Fruit fly (Drosophila melanogaster) whole organism, embryonic: ENCODE results near the gene SdicC.

ENCODE experiments used
- Abd-B ChIP-seq: fragments of 200-800 bp; sonication (Bioruptor generic); optimal IDR thresholded peaks from 2 replicates; lab custom pipeline; 2018; ENCODE audit warnings: missing biosample characterization, mild to moderate bottlenecking, missing genetic modification characterization, moderate library complexity
- Aef1 ChIP-seq: fragments of 200-800 bp; sonication (Bioruptor generic); IDR thresholded peaks from 3 replicates; pipeline ENCODE4 v1.3.6; 2022; ENCODE audit warnings: missing biosample characterization, missing genetic modification characterization
- BEAF-32 ChIP-seq: fragments of 200-800 bp; sonication (Bioruptor generic); optimal IDR thresholded peaks from 3 replicates; lab custom pipeline; 2017; ENCODE audit warnings: missing biosample characterization, missing genetic modification characterization, mild to moderate bottlenecking, moderate library complexity, missing genetic modification reagents
- CG10979 ChIP-seq: fragments of 200-800 bp; sonication (Bioruptor generic); optimal IDR thresholded peaks from 2 replicates; lab custom pipeline; 2018; ENCODE audit warnings: missing biosample characterization, mild to moderate bottlenecking, missing genetic modification characterization, moderate library complexity
- CG11696 ChIP-seq: fragments of 200-800 bp; sonication (Bioruptor generic); IDR thresholded peaks from 2 replicates; pipeline ENCODE4 v1.3.6; 2022; ENCODE audit warnings: missing biosample characterization, missing genetic modification characterization
- CG12391 ChIP-seq: fragments of 200-800 bp; sonication (Bioruptor generic); optimal IDR thresholded peaks from 3 replicates; lab custom pipeline; 2018; ENCODE audit warnings: missing biosample characterization, mild to moderate bottlenecking, missing genetic modification characterization, moderate library complexity
- CG13287 ChIP-seq: fragments of 200-800 bp; sonication (Bioruptor generic); IDR thresholded peaks from 2 replicates; pipeline ENCODE4 v1.3.6; 2022; ENCODE audit warnings: missing biosample characterization, missing genetic modification characterization; ENCODE audit not compliant: partially characterized antibody
- CG14014 ChIP-seq: fragments of 200-800 bp; sonication (Bioruptor generic); IDR thresholded peaks from 2 replicates; pipeline ENCODE4 v1.3.6; 2022; ENCODE audit warnings: missing biosample characterization, missing genetic modification characterization
- CG1603 ChIP-seq: fragments of 200-800 bp; sonication (Bioruptor generic); optimal IDR thresholded peaks from 2 replicates; lab custom pipeline; 2019; ENCODE audit warnings: missing biosample characterization, mild to moderate bottlenecking, missing genetic modification characterization, moderate library complexity
- CG17568 ChIP-seq: fragments of 200-800 bp; sonication (Bioruptor generic); optimal IDR thresholded peaks from 2 replicates; lab custom pipeline; 2018; ENCODE audit warnings: missing biosample characterization, mild to moderate bottlenecking, missing genetic modification characterization, moderate library complexity
- CG2116 ChIP-seq: fragments of 200-800 bp; sonication (Bioruptor generic); optimal IDR thresholded peaks from 3 replicates; lab custom pipeline; 2018; ENCODE audit warnings: missing biosample characterization, mild to moderate bottlenecking, missing genetic modification characterization
- CG30431 ChIP-seq: fragments of 200-800 bp; sonication (Bioruptor generic); optimal IDR thresholded peaks from 2 replicates; lab custom pipeline; 2017; ENCODE audit warnings: missing biosample characterization, missing genetic modification characterization
- CG4328 ChIP-seq: fragments of 200-800 bp; sonication (Bioruptor generic); optimal IDR thresholded peaks from 3 replicates; lab custom pipeline; 2017; ENCODE audit warnings: missing biosample characterization, missing genetic modification reagents, missing genetic modification characterization
- CG6683 ChIP-seq: fragments of 200-800 bp; sonication (Bioruptor generic); optimal IDR thresholded peaks from 2 replicates; lab custom pipeline; 2017; ENCODE audit warnings: missing biosample characterization, mild to moderate bottlenecking, missing genetic modification characterization, missing genetic modification reagents
- CrebB ChIP-seq: fragments of 200-800 bp; sonication (Bioruptor generic); optimal IDR thresholded peaks from 3 replicates; lab custom pipeline; 2018; ENCODE audit warnings: missing biosample characterization, mild to moderate bottlenecking, missing genetic modification characterization
- Dp ChIP-seq: fragments of 200-800 bp; sonication (Bioruptor generic); optimal IDR thresholded peaks from 2 replicates; lab custom pipeline; 2018; ENCODE audit warnings: missing biosample characterization, mild to moderate bottlenecking, missing genetic modification characterization, moderate library complexity
- Dref ChIP-seq: fragments of 200-800 bp; sonication (Bioruptor generic); IDR thresholded peaks from 2 replicates; pipeline ENCODE4 v1.3.6; 2022; ENCODE audit warnings: missing biosample characterization, missing genetic modification characterization
- Drgx ChIP-seq: fragments of 200-800 bp; sonication (Bioruptor generic); IDR thresholded peaks from 2 replicates; pipeline ENCODE4 v1.3.6; 2022; ENCODE audit warnings: missing biosample characterization, missing genetic modification characterization
- E2f2 ChIP-seq: fragments of 200-800 bp; sonication (Bioruptor generic); IDR thresholded peaks from 2 replicates; pipeline ENCODE4 v1.3.6; 2022; ENCODE audit warnings: missing biosample characterization, missing genetic modification characterization
- Hmr ChIP-seq: fragments of 200-800 bp; sonication (Bioruptor generic); optimal IDR thresholded peaks from 3 replicates; lab custom pipeline; 2017; ENCODE audit warnings: mild to moderate bottlenecking, missing biosample characterization, missing genetic modification reagents, missing genetic modification characterization
- MBD-R2 ChIP-seq: fragments of 200-800 bp; sonication (Bioruptor generic); IDR thresholded peaks from 2 replicates; pipeline ENCODE4 v1.3.6; 2022; ENCODE audit warnings: missing biosample characterization, missing genetic modification characterization
- Med ChIP-seq: fragments of 200-800 bp; sonication (Bioruptor generic); peaks from one replicate; lab custom pipeline; 2016; ENCODE audit warnings: missing biosample characterization, missing genetic modification characterization, mild to moderate bottlenecking, inconsistent platforms, moderate library complexity
- Neu2 ChIP-seq: fragments of 200-800 bp; sonication (Bioruptor generic); optimal IDR thresholded peaks from 3 replicates; lab custom pipeline; 2016; ENCODE audit warnings: missing biosample characterization, missing genetic modification characterization, borderline replicate concordance
- Sox102F ChIP-seq: fragments of 200-800 bp; sonication (Bioruptor generic); optimal IDR thresholded peaks from 2 replicates; lab custom pipeline; 2018; ENCODE audit warnings: missing biosample characterization, mild to moderate bottlenecking, missing genetic modification characterization, moderate library complexity
- Taf1 ChIP-seq: fragments of 200-800 bp; sonication (Bioruptor generic); IDR thresholded peaks from 2 replicates; pipeline ENCODE4 v1.3.6; 2022; ENCODE audit warnings: missing biosample characterization, missing genetic modification characterization
- bowl ChIP-seq: fragments of 200-800 bp; sonication (Bioruptor generic); IDR thresholded peaks from 2 replicates; pipeline ENCODE4 v1.3.6; 2022; ENCODE audit warnings: missing biosample characterization, missing genetic modification characterization
- bsh ChIP-seq, 2 experiments: fragments of 200-800 bp; sonication (Bioruptor generic); optimal IDR thresholded peaks; 2 replicates each; lab custom pipeline; 2017 to 2018; ENCODE audit warnings: mild to moderate bottlenecking in 2 of 2, missing biosample characterization in 2 of 2, missing genetic modification characterization in 2 of 2, moderate library complexity in 1 of 2
- cad ChIP-seq: fragments of >200 bp; optimal IDR thresholded peaks from 2 replicates; lab custom pipeline; 2017; ENCODE audit warnings: missing biosample characterization, missing genetic modification characterization
- chm ChIP-seq: fragments of 200-800 bp; sonication (Bioruptor generic); IDR thresholded peaks from 2 replicates; pipeline ENCODE4 v1.3.6; 2022; ENCODE audit warnings: missing biosample characterization, missing genetic modification characterization
- dm ChIP-seq: fragments of 200-800 bp; sonication (Bioruptor generic); optimal IDR thresholded peaks from 3 replicates; lab custom pipeline; 2016; ENCODE audit warnings: missing biosample characterization, missing genetic modification characterization
- ewg ChIP-seq: fragments of 200-800 bp; sonication (Bioruptor generic); optimal IDR thresholded peaks from 3 replicates; lab custom pipeline; 2017; ENCODE audit warnings: mild to moderate bottlenecking, missing biosample characterization, missing genetic modification reagents, missing genetic modification characterization
- gt ChIP-seq: fragments of 200-800 bp; sonication (Bioruptor generic); IDR thresholded peaks from 2 replicates; pipeline ENCODE4 v1.3.6; 2022; ENCODE audit warnings: missing biosample characterization, missing genetic modification characterization
- h ChIP-seq: fragments of >200 bp; optimal IDR thresholded peaks from 2 replicates; lab custom pipeline; 2017
- insv ChIP-seq, 2 experiments: fragments of 200-800 bp; sonication (Bioruptor generic); optimal IDR thresholded peaks; 3 replicates each; lab custom pipeline; 2016 to 2018; ENCODE audit warnings: missing biosample characterization in 2 of 2, missing genetic modification characterization in 2 of 2
- kay ChIP-seq: fragments of 200-800 bp; sonication (Bioruptor generic); optimal IDR thresholded peaks from 2 replicates; lab custom pipeline; 2016; ENCODE audit warnings: missing biosample characterization, missing genetic modification characterization
- lbe ChIP-seq: fragments of 200-800 bp; sonication (Bioruptor generic); optimal IDR thresholded peaks from 2 replicates; lab custom pipeline; 2016; ENCODE audit warnings: missing biosample characterization, mild to moderate bottlenecking, missing genetic modification characterization
- mam ChIP-seq: fragments of 200-800 bp; sonication (Bioruptor generic); optimal IDR thresholded peaks from 3 replicates; lab custom pipeline; 2016; ENCODE audit warnings: missing biosample characterization, missing genetic modification characterization
- mld ChIP-seq: fragments of 200-800 bp; sonication (Bioruptor generic); IDR thresholded peaks from 3 replicates; pipeline ENCODE4 v1.3.6; 2022; ENCODE audit warnings: missing biosample characterization, missing genetic modification characterization; ENCODE audit not compliant: partially characterized antibody
- nerfin-2 ChIP-seq: fragments of 200-800 bp; sonication (Bioruptor generic); IDR thresholded peaks from 2 replicates; pipeline ENCODE4 v1.3.6; 2022; ENCODE audit warnings: missing biosample characterization, missing genetic modification characterization; ENCODE audit not compliant: partially characterized antibody
- nom ChIP-seq: fragments of 200-800 bp; sonication (Bioruptor generic); optimal IDR thresholded peaks from 2 replicates; lab custom pipeline; 2017; ENCODE audit warnings: missing biosample characterization, missing genetic modification characterization, mild to moderate bottlenecking, moderate library complexity, missing genetic modification reagents
- odd ChIP-seq: fragments of 200-800 bp; sonication (Bioruptor generic); optimal IDR thresholded peaks from 2 replicates; lab custom pipeline; 2017; ENCODE audit warnings: missing biosample characterization, mild to moderate bottlenecking, missing genetic modification characterization
- pzg ChIP-seq: fragments of 200-800 bp; sonication (Bioruptor generic); optimal IDR thresholded peaks from 3 replicates; lab custom pipeline; 2018; ENCODE audit warnings: missing biosample characterization, mild to moderate bottlenecking, missing genetic modification characterization, moderate library complexity
- ro ChIP-seq: fragments of 200-800 bp; sonication (Bioruptor generic); IDR thresholded peaks from 2 replicates; pipeline ENCODE4 v1.3.6; 2022; ENCODE audit warnings: missing biosample characterization, missing genetic modification characterization
- scrt ChIP-seq: fragments of 200-800 bp; sonication (Bioruptor generic); optimal IDR thresholded peaks from 2 replicates; lab custom pipeline; 2018; ENCODE audit warnings: missing biosample characterization, mild to moderate bottlenecking, missing genetic modification characterization, moderate library complexity
- sens-2 ChIP-seq: fragments of 200-800 bp; sonication (Bioruptor generic); IDR thresholded peaks from 2 replicates; pipeline ENCODE4 v1.3.6; 2022; ENCODE audit warnings: missing biosample characterization, missing genetic modification characterization
- sug ChIP-seq: fragments of 200-800 bp; optimal IDR thresholded peaks from 2 replicates; lab custom pipeline; 2019; ENCODE audit warnings: missing biosample characterization, mild to moderate bottlenecking, missing genetic modification characterization, moderate library complexity
- tll ChIP-seq, 2 experiments: fragments of 200-800 bp in 1 of 2; fragments of >200 bp in 1 of 2; sonication (Bioruptor generic) in 1 of 2; optimal IDR thresholded peaks; 2 replicates each; lab custom pipeline; 2017 to 2019; ENCODE audit warnings: missing biosample characterization in 2 of 2, missing genetic modification characterization in 2 of 2, mild to moderate bottlenecking in 1 of 2, moderate library complexity in 1 of 2
- unpg ChIP-seq: fragments of 200-800 bp; sonication (Bioruptor generic); optimal IDR thresholded peaks from 3 replicates; lab custom pipeline; 2018; ENCODE audit warnings: missing biosample characterization, mild to moderate bottlenecking, missing genetic modification characterization, moderate library complexity

SdicC gene

dm6 chrX:20166484-20167038 is 50.5 kb downstream of the SdicC start, which contains the start of gene CG9577:
CG9577 (plus strand) TSS chrX:20166673.
- TF ChIP-seq Med, result peak; percentile 38
- TF ChIP-seq unpg (GFP tag; lab: Kevin White, UChicago), result no peak
- TF ChIP-seq CG14014, result no peak
- peak; percentile 25 for TF ChIP-seq CG2116 (GFP tag; lab: Kevin White, UChicago)
- no peak for TF ChIP-seq Hmr (GFP tag; lab: Kevin White, UChicago)
- no peak for TF ChIP-seq Neu2
- peak; percentile 48 for TF ChIP-seq Dref (GFP tag; lab: Robert Waterston, UW)
- TF ChIP-seq CG1603 (tag; lab: Kevin White, UChicago), result peak; percentile 81
- TF ChIP-seq CG13287 (GFP tag; lab: Robert Waterston, UW), result peak; percentile 27
- no peak for TF ChIP-seq ro (GFP tag; lab: Robert Waterston, UW)
- no peak for TF ChIP-seq mld (GFP tag; lab: Robert Waterston, UW)
- peak; percentile 69 for TF ChIP-seq scrt
- TF ChIP-seq BEAF-32 (GFP tag; lab: Kevin White, UChicago), result peak; percentile 44
- TF ChIP-seq E2f2 (GFP tag; lab: Robert Waterston, UW), result peak; percentile 87
- TF ChIP-seq pzg (GFP tag; lab: Kevin White, UChicago), result peak; percentile 22
- peak in 1 of 2 experiments; percentile 84 for TF ChIP-seq bsh (GFP tag; optimal IDR thresholded peaks at IDR 0.05; lab: Kevin White, UChicago)
- TF ChIP-seq CG4328 (GFP tag; lab: Kevin White, UChicago), result no peak
- peak; percentile 42; the same call in 1 of the 2 replicates for TF ChIP-seq MBD-R2 (GFP tag; lab: Robert Waterston, UW)
- TF ChIP-seq Sox102F (GFP tag; lab: Kevin White, UChicago), result no peak
- TF ChIP-seq Dp (GFP tag; lab: Kevin White, UChicago), result peak; percentile 83
- TF ChIP-seq nom, result peak; percentile 98
- no peak for TF ChIP-seq bowl (GFP tag; lab: Robert Waterston, UW)

dm6 chrX:20165773-20166412 is 51.2 kb downstream of the SdicC start, which contains the start of gene Phf7:
Phf7 (minus strand) TSS chrX:20165830.
- no peak for TF ChIP-seq lbe (GFP tag; lab: Kevin White, UChicago)
- no peak for TF ChIP-seq CrebB (tag; lab: Kevin White, UChicago)
- TF ChIP-seq CG30431, result no peak
- TF ChIP-seq gt (GFP tag; lab: Robert Waterston, UW), result no peak
- TF ChIP-seq odd (GFP tag; lab: Kevin White, UChicago), result no peak
- TF ChIP-seq CG11696 (GFP tag; lab: Robert Waterston, UW), result no peak
- peak; percentile 20 for TF ChIP-seq dm (GFP tag; lab: Kevin White, UChicago)
- no peak for TF ChIP-seq insv (GFP tag; optimal IDR thresholded peaks at IDR 0.05; lab: Kevin White, UChicago)
- TF ChIP-seq cad (GFP tag; lab: Kevin White, UChicago), result no peak
- no peak for TF ChIP-seq Drgx (GFP tag; lab: Robert Waterston, UW)
- no peak for TF ChIP-seq sens-2 (GFP tag; lab: Robert Waterston, UW)
- no peak for TF ChIP-seq Aef1 (GFP tag; lab: Robert Waterston, UW)
- no peak for TF ChIP-seq CG6683 (GFP tag; lab: Kevin White, UChicago)
- TF ChIP-seq h, result no peak
- TF ChIP-seq tll (GFP tag; optimal IDR thresholded peaks at IDR 0.05; lab: Kevin White, UChicago), result no peak
- TF ChIP-seq CG12391 (tag; lab: Kevin White, UChicago), result no peak
- no peak for TF ChIP-seq CG17568 (GFP tag; lab: Kevin White, UChicago)
- peak; percentile 85 for TF ChIP-seq Abd-B (GFP tag; lab: Kevin White, UChicago)
- TF ChIP-seq Taf1, result no peak
- TF ChIP-seq CG10979, result no peak
- peak; percentile 39; the same call in 1 of the 2 replicates for TF ChIP-seq nerfin-2
- no peak for TF ChIP-seq mam (GFP tag; lab: Kevin White, UChicago)
- TF ChIP-seq kay (GFP tag; lab: Kevin White, UChicago), result no peak
- TF ChIP-seq ewg (GFP tag; lab: Kevin White, UChicago), result no peak
- no peak for TF ChIP-seq chm
- TF ChIP-seq sug (tag; lab: Kevin White, UChicago), result no peak
- peak; percentile 100 for TF ChIP-seq CG1603 (tag; lab: Kevin White, UChicago)
